Fruit fly (Drosophila melanogaster): ENCODE results near the gene Toll-9.

- TF ChIP-seq CG10274 (GFP tag; optimal IDR thresholded peaks at IDR 0.05), result no peak
- TF ChIP-seq gem (tag; optimal IDR thresholded peaks at IDR 0.05), result no peak
- TF ChIP-seq Deaf1 (tag; optimal IDR thresholded peaks at IDR 0.05), result no peak
- TF ChIP-seq CG13894 (tag; optimal IDR thresholded peaks at IDR 0.05), result no peak
- TF ChIP-seq CG18476 (GFP tag; optimal IDR thresholded peaks at IDR 0.05), result no peak
- TF ChIP-seq lab (GFP tag; optimal IDR thresholded peaks at IDR 0.05), result no peak
- TF ChIP-seq run (tag; optimal IDR thresholded peaks at IDR 0.05), result no peak
- no peak for TF ChIP-seq slp2 (GFP tag; optimal IDR thresholded peaks at IDR 0.05)
- no peak for TF ChIP-seq CG8089 (GFP tag; optimal IDR thresholded peaks at IDR 0.05)
- TF ChIP-seq tup (GFP tag; optimal IDR thresholded peaks at IDR 0.05), result no peak
- TF ChIP-seq h (optimal IDR thresholded peaks at IDR 0.05), result no peak
These were observed 24.2 kb downstream of the Toll-9 start, which contains the start of gene Spn77Bc for dm6 chr3L:20342334-20342733.

Measured in whole organism, embryonic.